Comparison of ENCODE assay signal across 4 fruit fly cellular contexts in the genomic region with DNA sequence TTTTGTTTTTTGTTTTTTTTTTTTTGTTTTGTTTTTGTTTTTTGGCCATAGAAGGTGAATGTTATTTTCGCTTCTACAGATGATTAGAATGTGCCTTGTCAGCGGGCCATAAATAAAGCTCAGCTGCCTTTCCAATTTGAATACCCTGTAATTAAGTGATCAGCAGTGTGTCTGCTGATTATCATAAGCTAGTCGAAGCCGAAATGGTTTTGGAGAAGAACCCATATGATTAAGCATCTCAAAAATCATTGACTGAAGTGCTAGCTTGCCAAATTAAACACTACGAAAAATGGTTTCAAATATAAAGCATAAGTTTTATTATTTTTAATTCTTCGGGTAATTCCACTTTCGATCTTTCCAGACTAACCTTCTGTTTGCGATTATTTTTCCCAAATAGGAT.
TF ChIP-seq lines count a peak whose summit lies in the region.

No protein-coding gene starts in this region.

- no peak for TF ChIP-seq CTCF in whole organism, embryonic (GFP tag; optimal IDR thresholded peaks at IDR 0.05; lab: Kevin White, UChicago)

TF ChIP-seq in whole organism, adult, 20 proteins besides CTCF, POLR2A, EP300 and RAD21:
- TF ChIP-seq tj (GFP tag; optimal IDR thresholded peaks at IDR 0.05; lab: Kevin White, UChicago) (peak; percentile 29), Crg-1 (GFP tag; optimal IDR thresholded peaks at IDR 0.05; lab: Kevin White, UChicago) (no peak)
TF ChIP-seq in whole organism, adult: peak in this region for 1.

TF ChIP-seq in whole organism, embryonic, 481 proteins besides CTCF, POLR2A, EP300 and RAD21:
- TF ChIP-seq dimm (GFP tag; IDR thresholded peaks at IDR 0.05; lab: Robert Waterston, UW) (no peak), Ets65A (GFP tag; lab: Kevin White, UChicago) (peak; percentile 36), CG43689 (GFP tag; IDR thresholded peaks at IDR 0.05; lab: Robert Waterston, UW) (no peak), Awh (GFP tag; IDR thresholded peaks at IDR 0.05; lab: Robert Waterston, UW) (0 out of 2 replicates have a peak, but pooled peaks have one; percentile 24), CG18262 (tag; optimal IDR thresholded peaks at IDR 0.05; lab: Kevin White, UChicago) (no peak), CG12769 (tag; optimal IDR thresholded peaks at IDR 0.05; lab: Kevin White, UChicago) (no peak), D19B (GFP tag; optimal IDR thresholded peaks at IDR 0.05; lab: Kevin White, UChicago) (peak; percentile 70), dysf (GFP tag; IDR thresholded peaks at IDR 0.05; lab: Robert Waterston, UW) (0 out of 3 replicates have a peak, but pooled peaks have one; percentile 14), CG8388 (GFP tag; optimal IDR thresholded peaks at IDR 0.05; lab: Kevin White, UChicago) (no peak), Med (GFP tag; lab: Kevin White, UChicago) (peak; percentile 38)

TF ChIP-seq in whole organism, prepupa, 60 proteins besides CTCF, POLR2A, EP300 and RAD21:
- TF ChIP-seq Eip78C (GFP tag; lab: Kevin White, UChicago) (peak; percentile 11), acj6 (GFP tag; optimal IDR thresholded peaks at IDR 0.05; lab: Kevin White, UChicago) (no peak), CG8632 (GFP tag; optimal IDR thresholded peaks at IDR 0.05; lab: Kevin White, UChicago) (no peak)
TF ChIP-seq in whole organism, prepupa: peak in this region for 1.

TF ChIP-seq in whole organism, wandering third instar larva, 38 proteins besides CTCF, POLR2A, EP300 and RAD21:
- TF ChIP-seq CG9705 (GFP tag; optimal IDR thresholded peaks at IDR 0.05; lab: Kevin White, UChicago) (no peak), CrebA (GFP tag; optimal IDR thresholded peaks at IDR 0.05; lab: Kevin White, UChicago; ENCODE audit: borderline replicate concordance) (peak; percentile 33)
